Worm (Caenorhabditis elegans) whole organism, young adult: ENCODE data around the gene T03D3.5.

Experiments
- C06A6.2 ChIP-seq: fragments of 200-800 bp; sonication (Bioruptor generic); conservative IDR thresholded peaks from 2 replicates; pipeline ENCODE4 v1.3.6; 2022; ENCODE audit warnings: missing genetic modification characterization, missing compliant biosample characterization
- F22D6.2 ChIP-seq: sonication (generic microtip); optimal IDR thresholded peaks from 2 replicates; lab custom pipeline; 2016; ENCODE audit warnings: mild to moderate bottlenecking, missing genetic modification characterization, missing compliant biosample characterization
- F23B12.7 ChIP-seq: sonication (generic microtip); optimal IDR thresholded peaks from 2 replicates; lab custom pipeline; 2017; ENCODE audit warnings: missing genetic modification characterization, mild to moderate bottlenecking, missing compliant biosample characterization, antibody characterized with exemption, moderate library complexity; ENCODE audit not compliant: insufficient read depth
- F33H1.4 ChIP-seq: fragments of 200-800 bp; sonication (Bioruptor generic); IDR thresholded peaks from 2 replicates; pipeline ENCODE4 v1.3.6; 2022; ENCODE audit warnings: missing genetic modification reagents, missing genetic modification characterization, missing compliant biosample characterization
- F49E8.2 ChIP-seq: sonication (generic microtip); optimal IDR thresholded peaks from 3 replicates; lab custom pipeline; 2017; ENCODE audit warnings: missing genetic modification characterization, mild to moderate bottlenecking, missing compliant biosample characterization, antibody characterized with exemption, moderate library complexity; ENCODE audit not compliant: insufficient read depth
- F55B11.4 ChIP-seq: sonication (generic microtip); optimal IDR thresholded peaks from 2 replicates; lab custom pipeline; 2016; ENCODE audit warnings: missing compliant biosample characterization, missing genetic modification characterization, borderline replicate concordance; ENCODE audit not compliant: insufficient read depth
- T07F8.4 ChIP-seq: sonication (generic microtip); optimal IDR thresholded peaks from 2 replicates; lab custom pipeline; 2016; ENCODE audit warnings: mild to moderate bottlenecking, missing genetic modification characterization, moderate library complexity, missing compliant biosample characterization
- Y79H2A.3 ChIP-seq: fragments of 200-800 bp; sonication (Bioruptor generic); conservative IDR thresholded peaks from 2 replicates; pipeline ENCODE4 v1.3.6; 2022; ENCODE audit warnings: missing genetic modification reagents, missing genetic modification characterization, missing compliant biosample characterization
- ZK185.1 ChIP-seq: sonication (generic microtip); optimal IDR thresholded peaks from 2 replicates; lab custom pipeline; 2016; ENCODE audit warnings: mild to moderate bottlenecking, missing genetic modification characterization, missing compliant biosample characterization; ENCODE audit not compliant: poor library complexity, severe bottlenecking
- ama-1 ChIP-seq, 3 experiments: fragments of 150-350 bp in 1 of 3; sonication (generic microtip) in 2 of 3; optimal IDR thresholded peaks; 2 replicates each; lab custom pipeline; 2014 to 2018; ENCODE audit warnings: missing biosample characterization in 2 of 3, missing genetic modification characterization in 2 of 3, missing genetic modification reagents in 2 of 3
- ccch-3 ChIP-seq: fragments of 200-800 bp; sonication (Bioruptor generic); optimal IDR thresholded peaks from 2 replicates; lab custom pipeline; 2018; ENCODE audit warnings: mild to moderate bottlenecking, missing genetic modification characterization, missing compliant biosample characterization
- cebp-1 ChIP-seq, 2 experiments: fragments of 200-800 bp in 1 of 2; sonication (Bioruptor generic) in 1 of 2; sonication (generic microtip) in 1 of 2; IDR thresholded peaks in 1 of 2; optimal IDR thresholded peaks in 1 of 2; 2 replicates each; pipeline versions ENCODE4 v1.3.6 to Lab custom; 2017 to 2022; ENCODE audit warnings: missing compliant biosample characterization in 2 of 2, missing genetic modification characterization in 2 of 2, mild to moderate bottlenecking in 1 of 2, missing genetic modification reagents in 1 of 2, moderate library complexity in 1 of 2
- ceh-91 ChIP-seq: fragments of 200-800 bp; sonication (Bioruptor generic); IDR thresholded peaks from 2 replicates; pipeline ENCODE4 v1.3.6; 2022; ENCODE audit warnings: missing genetic modification reagents, missing genetic modification characterization, missing compliant biosample characterization
- die-1 ChIP-seq: sonication (generic microtip); optimal IDR thresholded peaks from 2 replicates; lab custom pipeline; 2016; ENCODE audit warnings: missing genotype, mild to moderate bottlenecking, missing genetic modification characterization, missing compliant biosample characterization
- dpff-1 ChIP-seq: sonication (generic microtip); optimal IDR thresholded peaks from 2 replicates; lab custom pipeline; 2017; ENCODE audit warnings: mild to moderate bottlenecking, missing genetic modification characterization, missing compliant biosample characterization
- dpl-1 ChIP-seq: fragments of 150-350 bp; optimal IDR thresholded peaks from 2 replicates; lab custom pipeline; 2014; ENCODE audit warnings: missing biosample characterization, missing genetic modification reagents, missing genetic modification characterization
- ekl-4 ChIP-seq: fragments of 200-800 bp; sonication (Bioruptor generic); IDR thresholded peaks from 2 replicates; pipeline ENCODE4 v1.3.6; 2022; ENCODE audit warnings: missing genetic modification reagents, missing genetic modification characterization, missing compliant biosample characterization
- ets-4 ChIP-seq: fragments of 200-800 bp; sonication (Bioruptor generic); optimal IDR thresholded peaks from 2 replicates; lab custom pipeline; 2018; ENCODE audit warnings: mild to moderate bottlenecking, missing genetic modification characterization, missing compliant biosample characterization
- gei-17 ChIP-seq: fragments of 200-800 bp; sonication (Bioruptor generic); optimal IDR thresholded peaks from 2 replicates; lab custom pipeline; 2018; ENCODE audit warnings: mild to moderate bottlenecking, missing genetic modification characterization, missing compliant biosample characterization
- hlh-12 ChIP-seq: sonication (generic microtip); optimal IDR thresholded peaks from 2 replicates; lab custom pipeline; 2016; ENCODE audit warnings: missing genetic modification characterization, missing compliant biosample characterization
- hlh-26 ChIP-seq: fragments of 200-800 bp; sonication (Bioruptor generic); conservative IDR thresholded peaks from 2 replicates; pipeline ENCODE4 v1.3.6; 2022; ENCODE audit warnings: missing genetic modification reagents, missing genetic modification characterization, missing compliant biosample characterization
- hrde-1 ChIP-seq: sonication (generic microtip); optimal IDR thresholded peaks from 2 replicates; lab custom pipeline; 2016; ENCODE audit warnings: missing genetic modification characterization, mild to moderate bottlenecking, missing compliant biosample characterization, moderate library complexity, missing genotype, missing genetic modification reagents, borderline replicate concordance
- hsf-1 ChIP-seq: fragments of 200-800 bp; sonication (Bioruptor generic); IDR thresholded peaks from 2 replicates; pipeline ENCODE4 v1.3.6; 2022; ENCODE audit warnings: missing genetic modification reagents, missing genetic modification characterization, missing compliant biosample characterization
- lag-1 ChIP-seq: fragments of 200-800 bp; sonication (Bioruptor generic); IDR thresholded peaks from 2 replicates; pipeline ENCODE4 v1.3.6; 2022; ENCODE audit warnings: missing genetic modification reagents, missing genetic modification characterization, missing compliant biosample characterization
- let-526 ChIP-seq: fragments of 200-800 bp; sonication (Bioruptor generic); IDR thresholded peaks from 2 replicates; pipeline ENCODE4 v1.3.6; 2022; ENCODE audit warnings: missing genetic modification reagents, missing genetic modification characterization, missing compliant biosample characterization
- let-607 ChIP-seq, 2 experiments: fragments of 200-800 bp in 1 of 2; sonication (Bioruptor generic) in 1 of 2; sonication (generic microtip) in 1 of 2; optimal IDR thresholded peaks; 2 replicates each; lab custom pipeline; 2016 to 2018; ENCODE audit warnings: mild to moderate bottlenecking in 2 of 2, missing compliant biosample characterization in 2 of 2, missing genetic modification characterization in 2 of 2, moderate library complexity in 2 of 2, missing genotype in 1 of 2
- lin-54 ChIP-seq: fragments of 200-800 bp; sonication (Bioruptor generic); optimal IDR thresholded peaks from 2 replicates; lab custom pipeline; 2018; ENCODE audit warnings: mild to moderate bottlenecking, missing genetic modification characterization, missing compliant biosample characterization
- lsl-1 ChIP-seq: fragments of 200-800 bp; sonication (Bioruptor generic); optimal IDR thresholded peaks from 2 replicates; lab custom pipeline; 2018; ENCODE audit warnings: mild to moderate bottlenecking, missing genetic modification characterization, moderate library complexity, missing compliant biosample characterization
- madf-6 ChIP-seq: fragments of 200-800 bp; sonication (Bioruptor generic); IDR thresholded peaks from 2 replicates; pipeline ENCODE4 v1.3.6; 2022; ENCODE audit warnings: missing genetic modification reagents, missing genetic modification characterization, missing compliant biosample characterization
- mes-4 ChIP-seq: sonication (generic microtip); optimal IDR thresholded peaks from 2 replicates; lab custom pipeline; 2016; ENCODE audit warnings: missing genotype, missing genetic modification characterization, missing compliant biosample characterization
- mxl-1 ChIP-seq: sonication (generic microtip); optimal IDR thresholded peaks from 2 replicates; lab custom pipeline; 2016; ENCODE audit warnings: missing genetic modification characterization, missing compliant biosample characterization
- nfyb-1 ChIP-seq: fragments of 200-800 bp; sonication (Bioruptor generic); IDR thresholded peaks from 2 replicates; pipeline ENCODE4 v1.3.6; 2022; ENCODE audit warnings: missing genetic modification reagents, missing genetic modification characterization, missing compliant biosample characterization
- nhr-120 ChIP-seq: fragments of 200-800 bp; sonication (Bioruptor generic); IDR thresholded peaks from 2 replicates; pipeline ENCODE4 v1.3.6; 2022; ENCODE audit warnings: missing genetic modification characterization, missing compliant biosample characterization
- nhr-80 ChIP-seq: sonication (generic microtip); optimal IDR thresholded peaks from 2 replicates; lab custom pipeline; 2016; ENCODE audit warnings: missing genetic modification characterization, missing compliant biosample characterization
- nhr-90 ChIP-seq: sonication (generic microtip); optimal IDR thresholded peaks from 2 replicates; lab custom pipeline; 2016; ENCODE audit warnings: missing genotype, mild to moderate bottlenecking, missing genetic modification characterization, missing compliant biosample characterization
- rpc-1 ChIP-seq, 2 experiments: fragments of 150-350 bp in 1 of 2; sonication (generic microtip) in 1 of 2; optimal IDR thresholded peaks; 2 replicates each; lab custom pipeline; 2014 to 2018; ENCODE audit warnings: missing biosample characterization in 1 of 2, missing genetic modification characterization in 1 of 2, missing genetic modification reagents in 1 of 2, missing genotype in 1 of 2
- sdz-38 ChIP-seq: sonication (generic microtip); optimal IDR thresholded peaks from 2 replicates; lab custom pipeline; 2016; ENCODE audit warnings: missing genotype, missing genetic modification characterization, missing compliant biosample characterization
- snpc-4 ChIP-seq, 5 experiments: fragments of 150-350 bp in 1 of 5; sonication (generic microtip) in 4 of 5; optimal IDR thresholded peaks; 2 replicates each; lab custom pipeline; 2014 to 2018; ENCODE audit warnings: missing genetic modification characterization in 5 of 5, missing biosample characterization in 3 of 5, antibody characterized with exemption in 2 of 5, mild to moderate bottlenecking in 2 of 5, missing compliant biosample characterization in 2 of 5, missing genotype in 2 of 5, moderate library complexity in 2 of 5, missing genetic modification reagents in 1 of 5
- sptf-2 ChIP-seq: fragments of 200-800 bp; sonication (Bioruptor generic); optimal IDR thresholded peaks from 2 replicates; lab custom pipeline; 2018; ENCODE audit warnings: mild to moderate bottlenecking, missing genetic modification characterization, missing compliant biosample characterization
- tbx-9 ChIP-seq: sonication (generic microtip); optimal IDR thresholded peaks from 2 replicates; lab custom pipeline; 2016; ENCODE audit warnings: borderline replicate concordance, missing genetic modification characterization, inconsistent platforms, missing compliant biosample characterization
- zim-3 ChIP-seq: sonication (generic microtip); optimal IDR thresholded peaks from 2 replicates; lab custom pipeline; 2017; ENCODE audit warnings: mild to moderate bottlenecking, missing genetic modification characterization, moderate library complexity, missing compliant biosample characterization

The T03D3.5 gene

ce11 chrV:2857842-2858241 lies 31.2 kb upstream of the T03D3.5 start, which contains the start of gene srj-55:
Gene srj-55, minus strand, starts transcription at chrV:2857942.
- TF ChIP-seq ekl-4 (GFP tag; lab: Robert Waterston, UW) (no peak), hlh-26 (GFP tag; lab: Robert Waterston, UW) (no peak), cebp-1 (GFP tag; IDR thresholded peaks at IDR 0.05; lab: Robert Waterston, UW) (no peak), cebp-1 (tag; optimal IDR thresholded peaks at IDR 0.05; lab: Kevin White, UChicago) (no peak), sdz-38 (tag; lab: Kevin White, UChicago) (no peak), lag-1 (no peak), F55B11.4 (tag; lab: Kevin White, UChicago) (no peak), ets-4 (GFP tag; lab: Kevin White, UChicago) (no peak), let-526 (no peak), hrde-1 (tag; lab: Kevin White, UChicago) (no peak), ccch-3 (GFP tag; lab: Kevin White, UChicago) (no peak), tbx-9 (no peak), sptf-2 (no peak), T07F8.4 (no peak)

- TF ChIP-seq let-607 (tag; optimal IDR thresholded peaks at IDR 0.05; lab: Kevin White, UChicago) (no peak), F49E8.2 (tag; lab: Kevin White, UChicago) (no peak), ama-1 (optimal IDR thresholded peaks at IDR 0.05; lab: Kevin White, UChicago) (no peak), ama-1 (GFP tag; optimal IDR thresholded peaks at IDR 0.05; lab: Kevin White, UChicago) (no peak), nhr-120 (GFP tag; lab: Robert Waterston, UW) (no peak), Y79H2A.3 (GFP tag; lab: Robert Waterston, UW) (no peak), nhr-90 (tag; lab: Kevin White, UChicago) (no peak), F23B12.7 (tag; lab: Kevin White, UChicago) (no peak), mxl-1 (tag; lab: Kevin White, UChicago) (no peak), ZK185.1 (no peak), dpff-1 (tag; lab: Kevin White, UChicago) (no peak), rpc-1 (optimal IDR thresholded peaks at IDR 0.05; lab: Kevin White, UChicago) (no peak), rpc-1 (tag; optimal IDR thresholded peaks at IDR 0.05; lab: Kevin White, UChicago) (no peak), dpl-1 (GFP tag; lab: Kevin White, UChicago) (no peak), lin-54 (GFP tag; lab: Kevin White, UChicago) (no peak), nfyb-1 (no peak), sdz-38 (tag; lab: Kevin White, UChicago) (no peak), zim-3 (tag; lab: Kevin White, UChicago) (no peak), C06A6.2 (GFP tag; lab: Robert Waterston, UW) (no peak), ekl-4 (GFP tag; lab: Robert Waterston, UW) (no peak)
Measured at ce11 chrV:2855473-2855872, 28.8 kb upstream of the T03D3.5 start, which contains the start of gene srj-57. Gene srj-57, minus strand, starts transcription at chrV:2855573.

- TF ChIP-seq ZK185.1 (no peak), nhr-80 (tag; lab: Kevin White, UChicago) (peak; percentile 48)
- TF ChIP-seq, all 124 proteins: peak for 1
Measured at ce11 chrV:2849071-2849470, 22.4 kb upstream of the T03D3.5 start, which contains the start of gene ugt-53. Gene ugt-53, plus strand, starts transcription at chrV:2849343.

- TF ChIP-seq snpc-4 (GFP tag; optimal IDR thresholded peaks at IDR 0.05; lab: Kevin White, UChicago) (no peak), snpc-4 (tag; optimal IDR thresholded peaks at IDR 0.05; lab: Kevin White, UChicago) (no peak), gei-17 (GFP tag; lab: Kevin White, UChicago) (no peak), nhr-80 (tag; lab: Kevin White, UChicago) (no peak), die-1 (tag; lab: Kevin White, UChicago) (no peak), F33H1.4 (GFP tag; lab: Robert Waterston, UW) (no peak), ZK185.1 (no peak), lsl-1 (GFP tag; lab: Kevin White, UChicago) (no peak), hsf-1 (GFP tag; lab: Robert Waterston, UW) (no peak), ceh-91 (GFP tag; lab: Robert Waterston, UW) (no peak), hlh-12 (tag; lab: Kevin White, UChicago) (no peak), sptf-2 (no peak), madf-6 (GFP tag; lab: Robert Waterston, UW) (no peak), F22D6.2 (tag; lab: Kevin White, UChicago) (no peak), mes-4 (no peak)
Measured at ce11 chrV:2848290-2848937, 21.8 kb upstream of the T03D3.5 start, which contains the start of gene srj-49. Gene srj-49, minus strand, starts transcription at chrV:2848340.
